Fruit fly (Drosophila melanogaster) whole organism, embryonic: Measurements from ENCODE around the gene PGRP-LA.
A peak's percentile ranks its signal among the peaks of the same experiment; 100 is the strongest.

Experiments used
- Atf3 ChIP-seq: fragments of 200-800 bp; sonication (Bioruptor generic); optimal IDR thresholded peaks from 3 replicates; lab custom pipeline; 2016; ENCODE audit warnings: missing biosample characterization, missing genetic modification characterization
- Bgb ChIP-seq: fragments of 200-800 bp; sonication (Bioruptor generic); IDR thresholded peaks from 2 replicates; pipeline ENCODE4 v1.3.6; 2022; ENCODE audit warnings: missing biosample characterization, missing genetic modification characterization; ENCODE audit not compliant: partially characterized antibody
- CG10366 ChIP-seq: fragments of 200-800 bp; sonication (Bioruptor generic); IDR thresholded peaks from 2 replicates; pipeline ENCODE4 v1.3.6; 2022; ENCODE audit warnings: missing biosample characterization, missing genetic modification characterization
- CG11560 ChIP-seq: fragments of 200-800 bp; sonication (Bioruptor generic); IDR thresholded peaks from 3 replicates; pipeline ENCODE4 v1.3.6; 2022; ENCODE audit warnings: missing biosample characterization, missing genetic modification characterization
- CG12299 ChIP-seq: fragments of 200-800 bp; sonication (Bioruptor generic); optimal IDR thresholded peaks from 2 replicates; lab custom pipeline; 2018; ENCODE audit warnings: missing biosample characterization, mild to moderate bottlenecking, missing genetic modification characterization
- CG1233 ChIP-seq: fragments of 200-800 bp; sonication (Bioruptor generic); optimal IDR thresholded peaks from 4 replicates; lab custom pipeline; 2018; ENCODE audit warnings: missing biosample characterization, mild to moderate bottlenecking, missing genetic modification characterization
- CG15514 ChIP-seq: fragments of 200-800 bp; sonication (Bioruptor generic); optimal IDR thresholded peaks from 3 replicates; lab custom pipeline; 2017; ENCODE audit warnings: missing biosample characterization, missing genetic modification characterization, mild to moderate bottlenecking, moderate library complexity, missing genetic modification reagents
- CG17568 ChIP-seq: fragments of 200-800 bp; sonication (Bioruptor generic); optimal IDR thresholded peaks from 2 replicates; lab custom pipeline; 2018; ENCODE audit warnings: missing biosample characterization, mild to moderate bottlenecking, missing genetic modification characterization, moderate library complexity
- CG1832 ChIP-seq: fragments of 200-800 bp; sonication (Bioruptor generic); optimal IDR thresholded peaks from 2 replicates; lab custom pipeline; 2017; ENCODE audit warnings: missing biosample characterization, mild to moderate bottlenecking, missing genetic modification characterization, inconsistent platforms
- CG2129 ChIP-seq: fragments of 200-800 bp; sonication (Bioruptor generic); IDR thresholded peaks from 2 replicates; pipeline ENCODE4 v1.3.6; 2022; ENCODE audit warnings: missing biosample characterization, missing genetic modification characterization; ENCODE audit not compliant: partially characterized antibody
- CG30403 ChIP-seq: fragments of 200-800 bp; sonication (Bioruptor generic); optimal IDR thresholded peaks from 3 replicates; lab custom pipeline; 2016; ENCODE audit warnings: missing biosample characterization, missing genetic modification characterization
- CG4707 ChIP-seq: fragments of 200-800 bp; sonication (Bioruptor generic); optimal IDR thresholded peaks from 2 replicates; lab custom pipeline; 2018; ENCODE audit warnings: missing biosample characterization, mild to moderate bottlenecking, missing genetic modification characterization, moderate library complexity
- CG4820 ChIP-seq: fragments of 200-800 bp; sonication (Bioruptor generic); optimal IDR thresholded peaks from 3 replicates; lab custom pipeline; 2016; ENCODE audit warnings: missing biosample characterization, missing genetic modification characterization
- CG5245 ChIP-seq: fragments of 200-800 bp; sonication (Bioruptor generic); optimal IDR thresholded peaks from 3 replicates; lab custom pipeline; 2016; ENCODE audit warnings: missing biosample characterization, missing genetic modification characterization
- CG8924 ChIP-seq: fragments of 200-800 bp; optimal IDR thresholded peaks from 3 replicates; lab custom pipeline; 2019; ENCODE audit warnings: missing biosample characterization, mild to moderate bottlenecking, missing genetic modification characterization, moderate library complexity
- CG9817 ChIP-seq: fragments of 200-800 bp; sonication (Bioruptor generic); optimal IDR thresholded peaks from 2 replicates; lab custom pipeline; 2018; ENCODE audit warnings: missing biosample characterization, mild to moderate bottlenecking, missing genetic modification characterization, moderate library complexity
- CG9876 ChIP-seq: fragments of 200-800 bp; sonication (Bioruptor generic); optimal IDR thresholded peaks from 2 replicates; lab custom pipeline; 2016; ENCODE audit warnings: missing biosample characterization, missing genetic modification characterization
- CkIIα-i1 ChIP-seq: fragments of 200-800 bp; sonication (Bioruptor generic); IDR thresholded peaks from 2 replicates; pipeline ENCODE4 v1.3.6; 2022; ENCODE audit warnings: missing biosample characterization, missing genetic modification characterization
- CoRest ChIP-seq: fragments of 200-800 bp; sonication (Bioruptor generic); optimal IDR thresholded peaks from 3 replicates; lab custom pipeline; 2018; ENCODE audit warnings: missing biosample characterization, mild to moderate bottlenecking, missing genetic modification characterization, moderate library complexity
- Dip2 ChIP-seq: fragments of 200-800 bp; sonication (Bioruptor generic); IDR thresholded peaks from 2 replicates; pipeline ENCODE4 v1.3.6; 2022; ENCODE audit warnings: missing biosample characterization, missing genetic modification characterization
- Elba2 ChIP-seq: fragments of 200-800 bp; sonication (Bioruptor generic); optimal IDR thresholded peaks from 3 replicates; lab custom pipeline; 2016; ENCODE audit warnings: missing biosample characterization, missing genetic modification characterization
- Ets65A ChIP-seq: fragments of 200-800 bp; sonication (Bioruptor generic); peaks from one replicate; lab custom pipeline; 2016; ENCODE audit warnings: missing biosample characterization, missing genetic modification characterization
- Fer1 ChIP-seq: fragments of 200-800 bp; sonication (Bioruptor generic); optimal IDR thresholded peaks from 2 replicates; lab custom pipeline; 2017; ENCODE audit warnings: missing biosample characterization, mild to moderate bottlenecking, missing genetic modification characterization
- HLH54F ChIP-seq: fragments of 200-800 bp; sonication (Bioruptor generic); optimal IDR thresholded peaks from 3 replicates; lab custom pipeline; 2016; ENCODE audit warnings: missing biosample characterization, missing genetic modification characterization
- HLHmδ ChIP-seq: fragments of 200-800 bp; sonication (Bioruptor generic); optimal IDR thresholded peaks from 2 replicates; lab custom pipeline; 2018; ENCODE audit warnings: missing biosample characterization, mild to moderate bottlenecking, missing genetic modification characterization, moderate library complexity
- Hmr ChIP-seq: fragments of 200-800 bp; sonication (Bioruptor generic); optimal IDR thresholded peaks from 3 replicates; lab custom pipeline; 2017; ENCODE audit warnings: mild to moderate bottlenecking, missing biosample characterization, missing genetic modification reagents, missing genetic modification characterization
- Lim3 ChIP-seq: fragments of 200-800 bp; sonication (Bioruptor generic); IDR thresholded peaks from 2 replicates; pipeline ENCODE4 v1.3.6; 2022; ENCODE audit warnings: missing biosample characterization, missing genetic modification characterization
- MBD-R2 ChIP-seq: fragments of 200-800 bp; sonication (Bioruptor generic); IDR thresholded peaks from 2 replicates; pipeline ENCODE4 v1.3.6; 2022; ENCODE audit warnings: missing biosample characterization, missing genetic modification characterization
- NfI ChIP-seq: fragments of 200-800 bp; sonication (Bioruptor generic); optimal IDR thresholded peaks from 3 replicates; lab custom pipeline; 2018; ENCODE audit warnings: missing biosample characterization, mild to moderate bottlenecking, missing genetic modification characterization, moderate library complexity
- Six4 ChIP-seq: fragments of 200-800 bp; sonication (Bioruptor generic); optimal IDR thresholded peaks from 2 replicates; lab custom pipeline; 2016; ENCODE audit warnings: missing biosample characterization, missing genetic modification characterization
- Spps ChIP-seq: fragments of 200-800 bp; sonication (Bioruptor generic); optimal IDR thresholded peaks from 2 replicates; lab custom pipeline; 2018; ENCODE audit warnings: missing biosample characterization, mild to moderate bottlenecking, missing genetic modification characterization
- Sry-δ ChIP-seq: fragments of 200-800 bp; sonication (Bioruptor generic); optimal IDR thresholded peaks from 2 replicates; lab custom pipeline; 2016; ENCODE audit warnings: missing biosample characterization, missing genetic modification characterization
- al ChIP-seq: fragments of 200-800 bp; sonication (Bioruptor generic); IDR thresholded peaks from 2 replicates; pipeline ENCODE4 v1.3.6; 2022; ENCODE audit warnings: missing biosample characterization, missing genetic modification characterization
- amos ChIP-seq: fragments of 200-800 bp; sonication (Bioruptor generic); IDR thresholded peaks from 2 replicates; pipeline ENCODE4 v1.3.6; 2022; ENCODE audit warnings: missing biosample characterization, missing genetic modification characterization; ENCODE audit not compliant: partially characterized antibody
- btn ChIP-seq: fragments of 200-800 bp; sonication (Bioruptor generic); optimal IDR thresholded peaks from 2 replicates; lab custom pipeline; 2016; ENCODE audit warnings: missing biosample characterization, missing genetic modification characterization
- chinmo ChIP-seq: fragments of 200-800 bp; sonication (Bioruptor generic); IDR thresholded peaks from 4 replicates; pipeline ENCODE4 v1.3.6; 2022; ENCODE audit warnings: missing biosample characterization, missing genetic modification characterization; ENCODE audit not compliant: partially characterized antibody
- dati ChIP-seq: fragments of 200-800 bp; sonication (Bioruptor generic); IDR thresholded peaks from 2 replicates; pipeline ENCODE4 v1.3.6; 2022; ENCODE audit warnings: missing biosample characterization, missing genetic modification characterization
- dimm ChIP-seq: fragments of 200-800 bp; sonication (Bioruptor generic); IDR thresholded peaks from 2 replicates; pipeline ENCODE4 v1.3.6; 2022; ENCODE audit warnings: missing biosample characterization, missing genetic modification characterization
- dpn ChIP-seq, 2 experiments: fragments of 200-800 bp; sonication (Bioruptor generic); optimal IDR thresholded peaks; 3 replicates each; lab custom pipeline; 2016; ENCODE audit warnings: missing biosample characterization in 2 of 2, missing genetic modification characterization in 2 of 2
- exex ChIP-seq: fragments of 200-800 bp; sonication (Bioruptor generic); optimal IDR thresholded peaks from 4 replicates; lab custom pipeline; 2018; ENCODE audit warnings: missing biosample characterization, mild to moderate bottlenecking, missing genetic modification characterization, moderate library complexity
- fd96Cb ChIP-seq: fragments of 200-800 bp; sonication (Bioruptor generic); optimal IDR thresholded peaks from 2 replicates; lab custom pipeline; 2018; ENCODE audit warnings: missing biosample characterization, mild to moderate bottlenecking, missing genetic modification characterization, moderate library complexity
- hth ChIP-seq: fragments of >200 bp; optimal IDR thresholded peaks from 2 replicates; lab custom pipeline; 2017; ENCODE audit warnings: inconsistent platforms
- inv ChIP-seq: fragments of 200-800 bp; sonication (Bioruptor generic); IDR thresholded peaks from 2 replicates; pipeline ENCODE4 v1.3.6; 2022; ENCODE audit warnings: missing biosample characterization, missing genetic modification characterization; ENCODE audit not compliant: partially characterized antibody
- lbe ChIP-seq: fragments of 200-800 bp; sonication (Bioruptor generic); optimal IDR thresholded peaks from 2 replicates; lab custom pipeline; 2016; ENCODE audit warnings: missing biosample characterization, mild to moderate bottlenecking, missing genetic modification characterization
- lmd ChIP-seq: fragments of 200-800 bp; sonication (Bioruptor generic); IDR thresholded peaks from 2 replicates; pipeline ENCODE4 v1.3.6; 2022; ENCODE audit warnings: missing biosample characterization, missing genetic modification characterization
- mld ChIP-seq: fragments of 200-800 bp; sonication (Bioruptor generic); IDR thresholded peaks from 3 replicates; pipeline ENCODE4 v1.3.6; 2022; ENCODE audit warnings: missing biosample characterization, missing genetic modification characterization; ENCODE audit not compliant: partially characterized antibody
- sens-2 ChIP-seq: fragments of 200-800 bp; sonication (Bioruptor generic); IDR thresholded peaks from 2 replicates; pipeline ENCODE4 v1.3.6; 2022; ENCODE audit warnings: missing biosample characterization, missing genetic modification characterization
- seq ChIP-seq: fragments of 200-800 bp; sonication (Bioruptor generic); IDR thresholded peaks from 2 replicates; pipeline ENCODE4 v1.3.6; 2022; ENCODE audit warnings: missing biosample characterization, missing genetic modification characterization
- sob ChIP-seq: fragments of 200-800 bp; sonication (Bioruptor generic); IDR thresholded peaks from 2 replicates; pipeline ENCODE4 v1.3.6; 2022; ENCODE audit warnings: missing biosample characterization, missing genetic modification characterization
- tll ChIP-seq, 2 experiments: fragments of 200-800 bp in 1 of 2; fragments of >200 bp in 1 of 2; sonication (Bioruptor generic) in 1 of 2; optimal IDR thresholded peaks; 2 replicates each; lab custom pipeline; 2017 to 2019; ENCODE audit warnings: missing biosample characterization in 2 of 2, missing genetic modification characterization in 2 of 2, mild to moderate bottlenecking in 1 of 2, moderate library complexity in 1 of 2

PGRP-LA gene

dm6 chr3L:9373374-9374004 lies 39.4 kb downstream of the PGRP-LA start (continued):
- no peak for TF ChIP-seq btn (GFP tag; lab: Kevin White, UChicago)
- peak; percentile 74 for TF ChIP-seq lbe (GFP tag; lab: Kevin White, UChicago)
- peak; percentile 69 for TF ChIP-seq CoRest (tag; lab: Kevin White, UChicago)
- TF ChIP-seq HLHmδ, result no peak
- TF ChIP-seq al (GFP tag; lab: Robert Waterston, UW), result no peak
- TF ChIP-seq inv (GFP tag; lab: Robert Waterston, UW), result no peak
- peak; percentile 75 for TF ChIP-seq lmd
- peak; percentile 49 for TF ChIP-seq CG10366 (GFP tag; lab: Robert Waterston, UW)
- no peak for TF ChIP-seq CkIIα-i1 (GFP tag; lab: Robert Waterston, UW)
- no peak for TF ChIP-seq CG11560 (tag; lab: Robert Waterston, UW)
- TF ChIP-seq dpn (GFP tag; optimal IDR thresholded peaks at IDR 0.05; lab: Kevin White, UChicago), result peak in 1 of 2 experiments; percentile 43
- no peak for TF ChIP-seq CG9876 (GFP tag; lab: Kevin White, UChicago)
- TF ChIP-seq dati (GFP tag; lab: Robert Waterston, UW), result no peak; the same call in 1 of the 2 replicates
- no peak for TF ChIP-seq Elba2 (GFP tag; lab: Kevin White, UChicago)
- TF ChIP-seq Six4, result peak; percentile 43
- no peak for TF ChIP-seq CG4707
- TF ChIP-seq sob (GFP tag; lab: Robert Waterston, UW), result peak; percentile 85
- TF ChIP-seq CG2129 (GFP tag; lab: Robert Waterston, UW), result peak; percentile 23; the same call in 1 of the 2 replicates
- no peak for TF ChIP-seq Ets65A (GFP tag; lab: Kevin White, UChicago)
- TF ChIP-seq NfI (GFP tag; lab: Kevin White, UChicago), result peak; percentile 67
- no peak for TF ChIP-seq exex (tag; lab: Kevin White, UChicago)
- TF ChIP-seq Atf3 (GFP tag; lab: Kevin White, UChicago), result no peak
- TF ChIP-seq Bgb (GFP tag; lab: Robert Waterston, UW), result no peak; the same call in 1 of the 2 replicates
- no peak for TF ChIP-seq Dip2 (GFP tag; lab: Robert Waterston, UW)
- TF ChIP-seq mld, result no peak
- peak; percentile 73 for TF ChIP-seq sens-2 (GFP tag; lab: Robert Waterston, UW)
- TF ChIP-seq CG9817, result peak; percentile 39
- peak; percentile 44; the same call in 2 of the 4 replicates for TF ChIP-seq chinmo
- peak; percentile 12 for TF ChIP-seq CG12299
- TF ChIP-seq dimm (GFP tag; lab: Robert Waterston, UW), result no peak
- TF ChIP-seq CG17568 (GFP tag; lab: Kevin White, UChicago), result no peak
- peak; percentile 81 for TF ChIP-seq Fer1 (GFP tag; lab: Kevin White, UChicago)
- no peak for TF ChIP-seq hth (lab: Kevin White, UChicago)
- peak; percentile 54 for TF ChIP-seq seq (GFP tag; lab: Robert Waterston, UW)
- no peak for TF ChIP-seq amos
- TF ChIP-seq Sry-δ (GFP tag; lab: Kevin White, UChicago), result no peak
- TF ChIP-seq CG4820, result peak; percentile 59
- TF ChIP-seq MBD-R2, result peak; percentile 44
- peak; percentile 44 for TF ChIP-seq CG5245 (GFP tag; lab: Kevin White, UChicago)
- TF ChIP-seq CG8924 (tag; lab: Kevin White, UChicago), result peak; percentile 11
- peak; percentile 42 for TF ChIP-seq CG1233 (GFP tag; lab: Kevin White, UChicago)
- TF ChIP-seq CG1832 (GFP tag; lab: Kevin White, UChicago), result no peak
- TF ChIP-seq CG15514, result peak; percentile 56
- peak; percentile 79 for TF ChIP-seq Hmr (GFP tag; lab: Kevin White, UChicago)
- TF ChIP-seq fd96Cb (tag; lab: Kevin White, UChicago), result peak; percentile 61
- TF ChIP-seq CG30403 (GFP tag; lab: Kevin White, UChicago), result peak; percentile 67
- no peak for TF ChIP-seq Lim3
- TF ChIP-seq HLH54F (GFP tag; lab: Kevin White, UChicago), result no peak
- TF ChIP-seq tll (GFP tag; optimal IDR thresholded peaks at IDR 0.05; lab: Kevin White, UChicago), result no peak
- TF ChIP-seq Spps, result peak; percentile 46
